Worm (Caenorhabditis elegans) whole organism, late embryonic: ENCODE results near the gene nhr-63.

Source experiments
- C08G9.2 ChIP-seq: sonication (generic microtip); optimal IDR thresholded peaks from 2 replicates; lab custom pipeline; 2016; ENCODE audit warnings: mild to moderate bottlenecking, missing genetic modification characterization, moderate library complexity, missing compliant biosample characterization
- C38D4.7 ChIP-seq: fragments of 200-800 bp; sonication (Bioruptor generic); optimal IDR thresholded peaks from 2 replicates; lab custom pipeline; 2018; ENCODE audit warnings: mild to moderate bottlenecking, missing genetic modification characterization, moderate library complexity, missing compliant biosample characterization
- F13H6.1 ChIP-seq: sonication (generic microtip); optimal IDR thresholded peaks from 2 replicates; lab custom pipeline; 2016; ENCODE audit warnings: missing genetic modification characterization, missing compliant biosample characterization
- K02D7.2 ChIP-seq: sonication (generic microtip); optimal IDR thresholded peaks from 2 replicates; lab custom pipeline; 2017; ENCODE audit warnings: mild to moderate bottlenecking, missing genetic modification characterization, missing compliant biosample characterization
- K09A11.1 ChIP-seq: sonication (generic microtip); optimal IDR thresholded peaks from 2 replicates; lab custom pipeline; 2017; ENCODE audit warnings: antibody characterized with exemption, mild to moderate bottlenecking, missing genetic modification characterization, missing compliant biosample characterization; ENCODE audit not compliant: insufficient read depth
- Y22D7AL.16 ChIP-seq: sonication (generic microtip); optimal IDR thresholded peaks from 2 replicates; lab custom pipeline; 2016; ENCODE audit warnings: missing genetic modification characterization, missing compliant biosample characterization
- ama-1 ChIP-seq: fragments of 150-350 bp; optimal IDR thresholded peaks from 2 replicates; lab custom pipeline; 2014
- ceh-14 ChIP-seq: sonication (generic microtip); optimal IDR thresholded peaks from 2 replicates; lab custom pipeline; 2016; ENCODE audit warnings: missing genotype, missing genetic modification characterization, missing compliant biosample characterization
- ceh-18 ChIP-seq: sonication (generic microtip); optimal IDR thresholded peaks from 2 replicates; lab custom pipeline; 2016; ENCODE audit warnings: missing genetic modification characterization, missing compliant biosample characterization
- ceh-2 ChIP-seq: sonication (generic microtip); optimal IDR thresholded peaks from 2 replicates; lab custom pipeline; 2016; ENCODE audit warnings: missing genotype, missing genetic modification characterization, missing compliant biosample characterization
- ceh-22 ChIP-seq: sonication (generic microtip); optimal IDR thresholded peaks from 2 replicates; lab custom pipeline; 2017; ENCODE audit warnings: missing biosample characterization, missing genetic modification characterization
- ceh-24 ChIP-seq: sonication (generic microtip); optimal IDR thresholded peaks from 2 replicates; lab custom pipeline; 2016; ENCODE audit warnings: mild to moderate bottlenecking, missing genetic modification characterization, missing compliant biosample characterization
- ceh-30 ChIP-seq: fragments of 150-350 bp; optimal IDR thresholded peaks from 2 replicates; lab custom pipeline; 2014; ENCODE audit warnings: missing biosample characterization, missing genetic modification characterization
- ceh-31 ChIP-seq: sonication (generic microtip); optimal IDR thresholded peaks from 2 replicates; lab custom pipeline; 2016; ENCODE audit warnings: missing genetic modification characterization, missing compliant biosample characterization
- ceh-45 ChIP-seq: fragments of 200-800 bp; sonication (Bioruptor generic); IDR thresholded peaks from 2 replicates; pipeline ENCODE4 v1.3.6; 2022; ENCODE audit warnings: missing genetic modification reagents, missing genetic modification characterization, missing compliant biosample characterization
- ceh-9 ChIP-seq: sonication (generic microtip); optimal IDR thresholded peaks from 2 replicates; lab custom pipeline; 2016; ENCODE audit warnings: mild to moderate bottlenecking, missing genetic modification characterization, inconsistent platforms, missing compliant biosample characterization
- elt-2 ChIP-seq: sonication (generic microtip); optimal IDR thresholded peaks from 2 replicates; lab custom pipeline; 2016; ENCODE audit warnings: missing genetic modification reagents, missing genetic modification characterization, missing compliant biosample characterization
- ets-4 ChIP-seq: sonication (generic microtip); optimal IDR thresholded peaks from 2 replicates; lab custom pipeline; 2016; ENCODE audit warnings: missing genetic modification characterization, missing compliant biosample characterization
- eyg-1 ChIP-seq: sonication (generic microtip); optimal IDR thresholded peaks from 2 replicates; lab custom pipeline; 2016; ENCODE audit warnings: missing genotype, missing genetic modification characterization, missing compliant biosample characterization
- fkh-10 ChIP-seq: fragments of 150-350 bp; optimal IDR thresholded peaks from 2 replicates; lab custom pipeline; 2014; ENCODE audit warnings: missing biosample characterization, missing genetic modification reagents, missing genetic modification characterization
- fkh-6 ChIP-seq: sonication (generic microtip); optimal IDR thresholded peaks from 2 replicates; lab custom pipeline; 2016; ENCODE audit warnings: missing genetic modification characterization, missing compliant biosample characterization
- gmeb-2 ChIP-seq: sonication (generic microtip); optimal IDR thresholded peaks from 2 replicates; lab custom pipeline; 2016; ENCODE audit warnings: missing genetic modification characterization, inconsistent platforms, missing compliant biosample characterization
- hlh-15 ChIP-seq: sonication (generic microtip); optimal IDR thresholded peaks from 2 replicates; lab custom pipeline; 2016; ENCODE audit warnings: missing genetic modification characterization, missing compliant biosample characterization
- hlh-8 ChIP-seq: sonication (generic microtip); optimal IDR thresholded peaks from 2 replicates; lab custom pipeline; 2016; ENCODE audit warnings: missing genotype, missing genetic modification characterization, missing compliant biosample characterization
- lim-6 ChIP-seq: sonication (generic microtip); optimal IDR thresholded peaks from 2 replicates; lab custom pipeline; 2016; ENCODE audit warnings: missing genetic modification characterization, missing compliant biosample characterization
- lin-11 ChIP-seq: fragments of 200-800 bp; sonication (Bioruptor generic); optimal IDR thresholded peaks from 2 replicates; lab custom pipeline; 2018; ENCODE audit warnings: mild to moderate bottlenecking, missing genetic modification characterization, missing compliant biosample characterization
- madf-2 ChIP-seq: sonication (generic microtip); optimal IDR thresholded peaks from 2 replicates; lab custom pipeline; 2017; ENCODE audit warnings: missing genetic modification characterization, missing compliant biosample characterization
- mec-3 ChIP-seq: sonication (generic microtip); optimal IDR thresholded peaks from 2 replicates; lab custom pipeline; 2016; ENCODE audit warnings: borderline replicate concordance, missing genetic modification characterization, missing compliant biosample characterization
- odd-2 ChIP-seq: sonication (generic microtip); optimal IDR thresholded peaks from 2 replicates; lab custom pipeline; 2017; ENCODE audit warnings: antibody characterized with exemption, mild to moderate bottlenecking, missing genetic modification characterization, missing compliant biosample characterization
- pag-3 ChIP-seq: sonication (generic microtip); optimal IDR thresholded peaks from 2 replicates; lab custom pipeline; 2016; ENCODE audit warnings: missing compliant biosample characterization, missing genetic modification characterization, borderline replicate concordance
- pat-9 ChIP-seq: fragments of 200-800 bp; sonication (Bioruptor generic); optimal IDR thresholded peaks from 2 replicates; lab custom pipeline; 2018; ENCODE audit warnings: mild to moderate bottlenecking, missing genetic modification characterization, moderate library complexity, missing compliant biosample characterization
- pax-1 ChIP-seq: fragments of 150-350 bp; optimal IDR thresholded peaks from 2 replicates; lab custom pipeline; 2014; ENCODE audit warnings: missing biosample characterization, missing genetic modification characterization
- pha-4 ChIP-seq: fragments of 150-350 bp; optimal IDR thresholded peaks from 2 replicates; lab custom pipeline; 2018; ENCODE audit warnings: missing biosample characterization, missing genetic modification reagents, missing genetic modification characterization
- ref-2 ChIP-seq: sonication (generic microtip); optimal IDR thresholded peaks from 2 replicates; lab custom pipeline; 2016; ENCODE audit warnings: missing genetic modification characterization, missing compliant biosample characterization
- rnt-1 ChIP-seq: sonication (generic microtip); optimal IDR thresholded peaks from 2 replicates; lab custom pipeline; 2016; ENCODE audit warnings: missing genetic modification characterization, missing compliant biosample characterization
- sox-2 ChIP-seq: fragments of 200-800 bp; sonication (Bioruptor generic); IDR thresholded peaks from 2 replicates; pipeline ENCODE4 v1.3.6; 2022; ENCODE audit warnings: missing genetic modification reagents, missing genetic modification characterization, missing compliant biosample characterization
- sox-4 ChIP-seq: sonication (generic microtip); optimal IDR thresholded peaks from 2 replicates; lab custom pipeline; 2017; ENCODE audit warnings: mild to moderate bottlenecking, missing genetic modification characterization, inconsistent platforms, missing compliant biosample characterization
- unc-42 ChIP-seq: sonication (generic microtip); optimal IDR thresholded peaks from 2 replicates; lab custom pipeline; 2016; ENCODE audit warnings: missing genotype, missing genetic modification characterization, missing compliant biosample characterization
- unc-86 ChIP-seq: sonication (generic microtip); optimal IDR thresholded peaks from 2 replicates; lab custom pipeline; 2016; ENCODE audit warnings: missing genetic modification characterization, missing compliant biosample characterization

The nhr-63 gene

ce11 chrV:16009564-16009963, 7.2 kb downstream of the nhr-63 start, which contains the start of gene str-233:
TSS of gene str-233 (minus strand) at chrV:16009664.
- TF ChIP-seq pag-3 (tag; lab: Kevin White, UChicago) (no peak), ref-2 (tag; lab: Kevin White, UChicago) (no peak), K09A11.1 (tag; lab: Kevin White, UChicago) (no peak)

ce11 chrV:16015652-16016051, 13.3 kb downstream of the nhr-63 start, which contains the start of gene str-232:
TSS of gene str-232 (minus strand) at chrV:16015752.
- TF ChIP-seq madf-2 (tag; lab: Kevin White, UChicago): no peak
- TF ChIP-seq C08G9.2 (tag; lab: Kevin White, UChicago): no peak
- no peak for TF ChIP-seq hlh-8 (tag; lab: Kevin White, UChicago)
- TF ChIP-seq gmeb-2 (tag; lab: Kevin White, UChicago): no peak
- no peak for TF ChIP-seq mec-3 (tag; lab: Kevin White, UChicago)
- TF ChIP-seq ceh-30 (tag; lab: Kevin White, UChicago): no peak
- TF ChIP-seq K02D7.2 (tag; lab: Kevin White, UChicago): no peak
- TF ChIP-seq ceh-18 (tag; lab: Kevin White, UChicago): no peak

ce11 chrV:16016977-16017376, 14.6 kb downstream of the nhr-63 start:
- no peak for TF ChIP-seq elt-2 (tag; lab: Kevin White, UChicago)
- TF ChIP-seq sox-2 (GFP tag; lab: Robert Waterston, UW): no peak
- no peak for TF ChIP-seq Y22D7AL.16 (tag; lab: Kevin White, UChicago)
- no peak for TF ChIP-seq pat-9
- no peak for TF ChIP-seq pha-4
- TF ChIP-seq hlh-15 (tag; lab: Kevin White, UChicago): no peak
- no peak for TF ChIP-seq C08G9.2 (tag; lab: Kevin White, UChicago)
- no peak for TF ChIP-seq rnt-1 (tag; lab: Kevin White, UChicago)
- no peak for TF ChIP-seq ref-2 (tag; lab: Kevin White, UChicago)
- no peak for TF ChIP-seq ama-1 (lab: Kevin White, UChicago)
- TF ChIP-seq, all 69 proteins: peak for 0

- TF ChIP-seq C38D4.7 (no peak), gmeb-2 (tag; lab: Kevin White, UChicago) (no peak), pax-1 (tag; lab: Kevin White, UChicago) (no peak), ceh-2 (tag; lab: Kevin White, UChicago) (no peak)
Observed at ce11 chrV:16017671-16018070, 15.3 kb downstream of the nhr-63 start, which contains the start of gene srx-43. TSS of gene srx-43 (plus strand) at chrV:16017971.

ce11 chrV:16020042-16020441, 17.7 kb downstream of the nhr-63 start, which contains the start of gene srx-44:
TSS of gene srx-44 (plus strand) at chrV:16020342.
- TF ChIP-seq ceh-14 (tag; lab: Kevin White, UChicago) (no peak), gmeb-2 (tag; lab: Kevin White, UChicago) (no peak)

ce11 chrV:16022600-16022999, 20.2 kb downstream of the nhr-63 start:
- TF ChIP-seq unc-86 (tag; lab: Kevin White, UChicago) (no peak), ceh-45 (GFP tag; lab: Robert Waterston, UW) (no peak), ets-4 (tag; lab: Kevin White, UChicago) (peak; percentile 72), C08G9.2 (tag; lab: Kevin White, UChicago) (peak; percentile 94), pat-9 (no peak), ceh-31 (tag; lab: Kevin White, UChicago) (peak; percentile 93), lin-11 (tag; lab: Kevin White, UChicago) (no peak), madf-2 (tag; lab: Kevin White, UChicago) (no peak), F13H6.1 (tag; lab: Kevin White, UChicago) (peak; percentile 35), hlh-15 (tag; lab: Kevin White, UChicago) (no peak), fkh-6 (tag; lab: Kevin White, UChicago) (no peak), odd-2 (tag; lab: Kevin White, UChicago) (no peak), ceh-14 (tag; lab: Kevin White, UChicago) (peak; percentile 72), lim-6 (peak; percentile 57), eyg-1 (tag; lab: Kevin White, UChicago) (no peak), ceh-30 (tag; lab: Kevin White, UChicago) (no peak), pha-4 (no peak), fkh-10 (no peak), unc-42 (tag; lab: Kevin White, UChicago) (peak; percentile 58), pax-1 (tag; lab: Kevin White, UChicago) (no peak), Y22D7AL.16 (tag; lab: Kevin White, UChicago) (no peak), ceh-24 (tag; lab: Kevin White, UChicago) (no peak), ceh-2 (tag; lab: Kevin White, UChicago) (peak; percentile 90), ceh-9 (no peak), mec-3 (tag; lab: Kevin White, UChicago) (no peak), ref-2 (tag; lab: Kevin White, UChicago) (peak; percentile 53), elt-2 (tag; lab: Kevin White, UChicago) (peak; percentile 38), pag-3 (tag; lab: Kevin White, UChicago) (no peak), sox-4 (tag; lab: Kevin White, UChicago) (no peak), ceh-22 (tag; lab: Kevin White, UChicago) (no peak)
